Worm (Caenorhabditis elegans) whole organism, L4 larva: ENCODE measurements around the gene H12D21.6.

Source experiments
- F44E2.7 ChIP-seq: fragments of 200-800 bp; sonication (Bioruptor generic); IDR thresholded peaks from 2 replicates; pipeline ENCODE4 v2.1.2; 2022; ENCODE audit warnings: missing genetic modification characterization, missing compliant biosample characterization
- T20F7.1 ChIP-seq: fragments of 200-800 bp; sonication (Bioruptor generic); optimal IDR thresholded peaks from 2 replicates; lab custom pipeline; 2018; ENCODE audit warnings: mild to moderate bottlenecking, missing genetic modification characterization, missing compliant biosample characterization
- T26A8.4 ChIP-seq: fragments of 200-800 bp; sonication (Bioruptor generic); IDR thresholded peaks from 2 replicates; pipeline ENCODE4 v1.3.6; 2022; ENCODE audit warnings: missing genetic modification characterization, missing compliant biosample characterization
- Y105C5A.15 ChIP-seq: fragments of 200-800 bp; sonication (Bioruptor generic); IDR thresholded peaks from 2 replicates; pipeline ENCODE4 v1.3.6; 2022; ENCODE audit warnings: missing genetic modification characterization, missing compliant biosample characterization
- Y5F2A.4 ChIP-seq: fragments of 200-800 bp; sonication (Bioruptor generic); optimal IDR thresholded peaks from 2 replicates; lab custom pipeline; 2018; ENCODE audit warnings: mild to moderate bottlenecking, missing genetic modification characterization, missing compliant biosample characterization
- ZK546.5 ChIP-seq, 2 experiments: sonication (generic microtip); optimal IDR thresholded peaks; 2 replicates each; lab custom pipeline; 2017; ENCODE audit warnings: missing biosample characterization in 2 of 2, missing genetic modification characterization in 2 of 2
- aha-1 ChIP-seq: fragments of 150-350 bp; peaks from one replicate; lab custom pipeline; 2014; ENCODE audit warnings: missing biosample characterization, missing genetic modification characterization
- ama-1 ChIP-seq: fragments of 150-350 bp; optimal IDR thresholded peaks from 2 replicates; lab custom pipeline; 2014; ENCODE audit warnings: inconsistent platforms, mixed read lengths
- attf-4 ChIP-seq: sonication (generic microtip); optimal IDR thresholded peaks from 3 replicates; lab custom pipeline; 2017; ENCODE audit warnings: missing biosample characterization, missing genetic modification characterization
- ceh-28 ChIP-seq: fragments of 150-350 bp; optimal IDR thresholded peaks from 2 replicates; lab custom pipeline; 2014; ENCODE audit warnings: missing biosample characterization, missing genetic modification reagents, missing genetic modification characterization
- ces-1 ChIP-seq: fragments of 150-350 bp; sonication (generic microtip); optimal IDR thresholded peaks from 4 replicates; lab custom pipeline; 2014; ENCODE audit warnings: missing biosample characterization, missing genetic modification reagents, missing genetic modification characterization
- cey-2 ChIP-seq: sonication (generic microtip); optimal IDR thresholded peaks from 3 replicates; lab custom pipeline; 2017; ENCODE audit warnings: missing genetic modification characterization, mild to moderate bottlenecking, missing compliant biosample characterization, antibody characterized with exemption, borderline replicate concordance; ENCODE audit not compliant: insufficient read depth
- ctbp-1 ChIP-seq: fragments of 200-800 bp; sonication (Bioruptor generic); IDR thresholded peaks from 2 replicates; pipeline ENCODE4 v1.3.6; 2022; ENCODE audit warnings: missing genetic modification reagents, missing genetic modification characterization, missing compliant biosample characterization
- daf-12 ChIP-seq: fragments of 150-350 bp; optimal IDR thresholded peaks from 2 replicates; lab custom pipeline; 2014; ENCODE audit warnings: missing biosample characterization, missing genetic modification reagents, missing genetic modification characterization
- daf-8 ChIP-seq: fragments of 200-800 bp; sonication (Bioruptor generic); IDR thresholded peaks from 2 replicates; pipeline ENCODE4 v1.3.6; 2022; ENCODE audit warnings: missing genetic modification characterization, missing compliant biosample characterization
- dmd-6 ChIP-seq: fragments of 200-800 bp; sonication (Bioruptor generic); IDR thresholded peaks from 2 replicates; pipeline ENCODE4 v1.3.6; 2022; ENCODE audit warnings: missing genetic modification reagents, missing genetic modification characterization, missing compliant biosample characterization
- dmd-8 ChIP-seq: fragments of 200-800 bp; sonication (Bioruptor generic); IDR thresholded peaks from 2 replicates; pipeline ENCODE4 v1.3.6; 2022; ENCODE audit warnings: missing genetic modification characterization, missing compliant biosample characterization
- dmd-9 ChIP-seq: fragments of 200-800 bp; sonication (Bioruptor generic); IDR thresholded peaks from 2 replicates; pipeline ENCODE4 v1.3.6; 2022; ENCODE audit warnings: missing genetic modification reagents, missing genetic modification characterization, missing compliant biosample characterization
- duxl-1 ChIP-seq: sonication (generic microtip); optimal IDR thresholded peaks from 2 replicates; lab custom pipeline; 2016; ENCODE audit warnings: mild to moderate bottlenecking, missing genetic modification characterization, moderate library complexity, missing compliant biosample characterization; ENCODE audit not compliant: poor library complexity
- dve-1 ChIP-seq: sonication (generic microtip); optimal IDR thresholded peaks from 2 replicates; lab custom pipeline; 2017; ENCODE audit warnings: antibody characterized with exemption, mild to moderate bottlenecking, missing genetic modification characterization, missing compliant biosample characterization; ENCODE audit not compliant: insufficient read depth
- egl-43 ChIP-seq: fragments of 200-800 bp; sonication (Bioruptor generic); IDR thresholded peaks from 2 replicates; pipeline ENCODE4 v1.3.6; 2022; ENCODE audit warnings: missing genetic modification reagents, missing genetic modification characterization, missing compliant biosample characterization
- fkh-10 ChIP-seq: fragments of 150-350 bp; optimal IDR thresholded peaks from 2 replicates; lab custom pipeline; 2014; ENCODE audit warnings: missing biosample characterization, missing genetic modification reagents, missing genetic modification characterization
- hif-1 ChIP-seq, 2 experiments: sonication (generic microtip); optimal IDR thresholded peaks; 2 replicates each; lab custom pipeline; 2016 to 2017; ENCODE audit warnings: missing compliant biosample characterization in 2 of 2, missing genetic modification characterization in 2 of 2, missing genetic modification reagents in 2 of 2, missing genotype in 2 of 2, mild to moderate bottlenecking in 1 of 2
- hlh-11 ChIP-seq: fragments of 200-800 bp; sonication (Bioruptor generic); optimal IDR thresholded peaks from 2 replicates; lab custom pipeline; 2018; ENCODE audit warnings: mild to moderate bottlenecking, missing genetic modification characterization, missing compliant biosample characterization
- hlh-30 ChIP-seq: sonication (generic microtip); optimal IDR thresholded peaks from 2 replicates; lab custom pipeline; 2017; ENCODE audit warnings: antibody characterized with exemption, mild to moderate bottlenecking, missing genetic modification characterization, missing compliant biosample characterization; ENCODE audit not compliant: insufficient read depth
- jun-1 ChIP-seq: fragments of 150-350 bp; optimal IDR thresholded peaks from 2 replicates; lab custom pipeline; 2014; ENCODE audit warnings: missing biosample characterization, missing genetic modification reagents, missing genetic modification characterization
- lin-15B ChIP-seq: fragments of 150-350 bp; sonication (generic microtip); optimal IDR thresholded peaks from 3 replicates; lab custom pipeline; 2014; ENCODE audit warnings: missing biosample characterization, missing genetic modification characterization
- lin-29 ChIP-seq: fragments of 200-800 bp; sonication (Bioruptor generic); IDR thresholded peaks from 2 replicates; pipeline ENCODE4 v1.3.6; 2022; ENCODE audit warnings: missing genetic modification reagents, missing genetic modification characterization, missing compliant biosample characterization
- lin-39 ChIP-seq: fragments of 150-350 bp; optimal IDR thresholded peaks from 2 replicates; lab custom pipeline; 2014; ENCODE audit warnings: missing biosample characterization, missing genetic modification reagents, missing genetic modification characterization
- lir-3 ChIP-seq: sonication (generic microtip); optimal IDR thresholded peaks from 2 replicates; lab custom pipeline; 2016; ENCODE audit warnings: mild to moderate bottlenecking, missing genetic modification characterization, missing compliant biosample characterization
- lsy-2 ChIP-seq, 2 experiments: fragments of 150-350 bp in 1 of 2; sonication (generic microtip) in 1 of 2; optimal IDR thresholded peaks; 2 replicates each; lab custom pipeline; 2014 to 2017; ENCODE audit warnings: missing biosample characterization in 2 of 2, missing genetic modification characterization in 2 of 2
- madf-5 ChIP-seq, 2 experiments: fragments of 200-800 bp; sonication (Bioruptor generic); IDR thresholded peaks; 2 replicates each; pipeline ENCODE4 v1.3.6; 2022; ENCODE audit warnings: missing compliant biosample characterization in 2 of 2, missing genetic modification characterization in 2 of 2
- mdl-1 ChIP-seq, 2 experiments: fragments of 150-350 bp in 1 of 2; sonication (generic microtip) in 1 of 2; optimal IDR thresholded peaks; 2 replicates each; lab custom pipeline; 2014 to 2017; ENCODE audit warnings: missing biosample characterization in 2 of 2, missing genetic modification characterization in 2 of 2
- mdt-29 ChIP-seq: fragments of 200-800 bp; sonication (Bioruptor generic); IDR thresholded peaks from 2 replicates; pipeline ENCODE4 v1.3.6; 2022; ENCODE audit warnings: missing genetic modification reagents, missing genetic modification characterization, missing compliant biosample characterization
- nhr-10 ChIP-seq: fragments of 150-350 bp; optimal IDR thresholded peaks from 2 replicates; lab custom pipeline; 2014; ENCODE audit warnings: missing biosample characterization, missing genetic modification characterization
- nhr-42 ChIP-seq: fragments of 200-800 bp; sonication (Bioruptor generic); IDR thresholded peaks from 2 replicates; pipeline ENCODE4 v1.3.6; 2022; ENCODE audit warnings: missing genetic modification characterization, missing compliant biosample characterization
- nhr-76 ChIP-seq: fragments of 150-350 bp; optimal IDR thresholded peaks from 2 replicates; lab custom pipeline; 2014; ENCODE audit warnings: missing biosample characterization, missing genetic modification characterization
- php-3 ChIP-seq: fragments of 200-800 bp; sonication (Bioruptor generic); IDR thresholded peaks from 2 replicates; pipeline ENCODE4 v1.3.6; 2022; ENCODE audit warnings: missing genetic modification reagents, missing genetic modification characterization, missing compliant biosample characterization
- pqm-1 ChIP-seq: sonication (generic microtip); optimal IDR thresholded peaks from 2 replicates; lab custom pipeline; 2017; ENCODE audit warnings: missing biosample characterization, missing genetic modification characterization
- skn-1 ChIP-seq: fragments of 150-350 bp; optimal IDR thresholded peaks from 2 replicates; lab custom pipeline; 2014; ENCODE audit warnings: missing biosample characterization, missing genetic modification characterization
- snpc-1.2 ChIP-seq: fragments of 200-800 bp; sonication (Bioruptor generic); IDR thresholded peaks from 2 replicates; pipeline ENCODE4 v1.3.6; 2022; ENCODE audit warnings: missing genetic modification reagents, missing genetic modification characterization, missing compliant biosample characterization
- unc-62 ChIP-seq, 3 experiments: fragments of 150-350 bp in 1 of 3; sonication (generic microtip); optimal IDR thresholded peaks in 2 of 3; peaks in 1 of 3; 1 replicate in 1 of 3; 2 replicates in 2 of 3; lab custom pipeline; 2014 to 2017; ENCODE audit warnings: missing biosample characterization in 3 of 3, missing genetic modification characterization in 3 of 3, missing genetic modification reagents in 3 of 3, missing genotype in 1 of 3
- zfp-2 ChIP-seq: sonication (generic microtip); optimal IDR thresholded peaks from 2 replicates; lab custom pipeline; 2016; ENCODE audit warnings: mild to moderate bottlenecking, missing genetic modification characterization, missing compliant biosample characterization
- zfp-3 ChIP-seq: fragments of 200-800 bp; sonication (Bioruptor generic); conservative IDR thresholded peaks from 2 replicates; pipeline ENCODE4 v1.3.6; 2022; ENCODE audit warnings: missing genetic modification reagents, missing genetic modification characterization, missing compliant biosample characterization
- zip-2 ChIP-seq: fragments of 150-350 bp; optimal IDR thresholded peaks from 2 replicates; lab custom pipeline; 2014; ENCODE audit warnings: missing biosample characterization, missing genetic modification characterization
- ztf-11 ChIP-seq: fragments of 150-350 bp; optimal IDR thresholded peaks from 2 replicates; lab custom pipeline; 2014; ENCODE audit warnings: missing biosample characterization, missing genetic modification characterization
- ztf-7 ChIP-seq: fragments of 150-350 bp; optimal IDR thresholded peaks from 2 replicates; lab custom pipeline; 2014; ENCODE audit warnings: missing biosample characterization, missing genetic modification characterization

H12D21.6 gene

DNA sequence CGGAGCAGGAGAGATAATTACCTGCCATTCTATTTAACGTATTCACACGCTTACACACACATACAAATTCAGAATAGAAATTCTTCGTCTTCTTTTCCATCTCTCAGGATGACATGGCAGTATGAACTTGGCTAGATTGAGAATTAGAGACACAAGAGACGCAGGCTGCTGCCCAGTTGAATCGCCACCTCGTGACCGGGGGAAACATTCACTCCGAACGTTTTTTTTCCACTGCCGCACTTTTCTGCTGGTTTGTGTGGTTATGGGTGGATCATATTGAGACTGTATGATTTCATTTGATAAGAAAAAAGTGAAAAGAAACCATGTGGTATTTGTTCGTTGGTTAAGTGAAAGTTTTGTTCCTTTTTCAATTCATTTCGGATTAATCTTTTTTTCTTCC lies 48.0 kb downstream of the H12D21.6 start (continued):
- TF ChIP-seq mdt-29, result no peak
- TF ChIP-seq attf-4 (tag; lab: Kevin White, UChicago), result no peak
- no peak for TF ChIP-seq nhr-76
- peak; percentile 41 for TF ChIP-seq T20F7.1 (GFP tag; lab: Kevin White, UChicago)
- no peak for TF ChIP-seq snpc-1.2
- peak in 1 of 2 experiments; percentile 61 for TF ChIP-seq hif-1 (tag; optimal IDR thresholded peaks at IDR 0.05; lab: Kevin White, UChicago)
- TF ChIP-seq T26A8.4 (GFP tag; lab: Robert Waterston, UW), result peak; percentile 33; the same call in 1 of the 2 replicates
- TF ChIP-seq pqm-1 (tag; lab: Kevin White, UChicago), result peak; percentile 34
- no peak for TF ChIP-seq fkh-10 (GFP tag; lab: Kevin White, UChicago)
- TF ChIP-seq dve-1 (tag; lab: Kevin White, UChicago), result peak; percentile 91

DNA sequence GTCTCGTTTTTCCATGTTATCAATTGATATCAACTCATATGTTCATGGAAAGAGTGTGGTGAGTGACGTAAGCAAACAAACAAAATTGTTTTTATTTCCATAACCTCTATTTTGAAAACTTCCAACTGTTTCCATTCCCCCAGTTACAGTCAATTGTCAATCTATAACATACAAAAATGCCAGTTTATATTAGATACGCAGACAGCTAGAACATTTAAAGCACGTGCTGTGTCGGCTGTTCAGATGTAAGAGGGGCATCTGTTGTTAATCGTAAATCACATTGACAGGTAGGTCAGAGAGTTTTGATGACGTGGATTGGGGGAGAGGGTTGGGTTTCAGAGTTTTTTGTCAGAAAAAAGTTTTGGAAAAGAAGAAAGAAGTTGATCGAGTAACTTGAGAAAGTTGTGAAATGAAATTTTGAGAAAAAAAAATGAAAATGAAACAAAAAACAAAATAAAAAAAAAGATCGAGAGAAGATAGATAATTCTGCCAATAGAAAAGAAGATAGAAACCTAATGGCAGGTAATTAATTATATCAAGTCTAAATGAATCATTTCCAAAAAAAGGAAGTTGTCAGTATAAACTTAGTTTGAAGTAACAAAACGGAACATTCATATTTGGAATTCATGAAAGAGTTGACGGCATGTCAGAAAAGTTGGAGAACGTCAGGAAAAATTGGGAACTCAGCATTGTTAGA lies 49.0 kb downstream of the H12D21.6 start:
- no peak for TF ChIP-seq nhr-42 (GFP tag; lab: Robert Waterston, UW)
- TF ChIP-seq ztf-7 (tag; lab: Kevin White, UChicago), result no peak
- TF ChIP-seq pqm-1 (tag; lab: Kevin White, UChicago), result no peak
- no peak for TF ChIP-seq nhr-10 (tag; lab: Kevin White, UChicago)
- peak; percentile 75 for TF ChIP-seq aha-1 (tag; lab: Kevin White, UChicago)
- TF ChIP-seq hlh-11 (tag; lab: Kevin White, UChicago), result peak; percentile 96
- TF ChIP-seq dmd-6 (GFP tag; lab: Robert Waterston, UW), result peak; percentile 84
- peak; percentile 95 for TF ChIP-seq dve-1 (tag; lab: Kevin White, UChicago)
- no peak for TF ChIP-seq ama-1 (lab: Kevin White, UChicago)
- peak in 1 of 2 experiments; percentile 99 for TF ChIP-seq unc-62 (GFP tag; optimal IDR thresholded peaks at IDR 0.05 in 1 of 2; lab: Kevin White, UChicago)
- peak; percentile 4 for TF ChIP-seq unc-62 (tag; optimal IDR thresholded peaks at IDR 0.05; lab: Kevin White, UChicago)
- TF ChIP-seq lin-15B, result no peak
- peak; percentile 67 to 96 for TF ChIP-seq mdl-1 (tag; optimal IDR thresholded peaks at IDR 0.05; lab: Kevin White, UChicago)
- no peak for TF ChIP-seq daf-12 (tag; lab: Kevin White, UChicago)
- TF ChIP-seq lin-39, result no peak
- no peak for TF ChIP-seq daf-8 (GFP tag; lab: Robert Waterston, UW)
- no peak for TF ChIP-seq duxl-1 (tag; lab: Kevin White, UChicago)
- peak; percentile 90 for TF ChIP-seq php-3 (GFP tag; lab: Robert Waterston, UW)
- no peak for TF ChIP-seq attf-4 (tag; lab: Kevin White, UChicago)
- TF ChIP-seq ceh-28 (tag; lab: Kevin White, UChicago), result no peak
- TF ChIP-seq egl-43 (GFP tag; lab: Robert Waterston, UW), result no peak
- no peak for TF ChIP-seq ztf-11 (tag; lab: Kevin White, UChicago)
- no peak for TF ChIP-seq skn-1 (tag; lab: Kevin White, UChicago)
- TF ChIP-seq zip-2 (tag; lab: Kevin White, UChicago), result no peak
- peak; percentile 53 for TF ChIP-seq T26A8.4 (GFP tag; lab: Robert Waterston, UW)
- peak; percentile 87 for TF ChIP-seq mdt-29
- peak in 1 of 2 experiments; percentile 67 for TF ChIP-seq lsy-2 (tag; optimal IDR thresholded peaks at IDR 0.05; lab: Kevin White, UChicago)
- peak; percentile 85 for TF ChIP-seq cey-2 (tag; lab: Kevin White, UChicago)
- no peak for TF ChIP-seq dmd-9 (GFP tag; lab: Robert Waterston, UW)
- TF ChIP-seq ces-1 (GFP tag; lab: Kevin White, UChicago), result no peak
- no peak for TF ChIP-seq lin-29 (GFP tag; lab: Robert Waterston, UW)
- no peak for TF ChIP-seq zfp-2 (tag; lab: Kevin White, UChicago)
- TF ChIP-seq F44E2.7 (GFP tag; lab: Robert Waterston, UW), result no peak
- no peak for TF ChIP-seq dmd-8 (GFP tag; lab: Robert Waterston, UW)
- peak; percentile 35; the same call in 1 of the 2 replicates for TF ChIP-seq ctbp-1 (GFP tag; lab: Robert Waterston, UW)
- TF ChIP-seq ZK546.5 (tag; optimal IDR thresholded peaks at IDR 0.05; lab: Kevin White, UChicago), result no peak
- no peak for TF ChIP-seq Y5F2A.4 (GFP tag; lab: Kevin White, UChicago)
- TF ChIP-seq hlh-30 (tag; lab: Kevin White, UChicago), result peak; percentile 98
- TF ChIP-seq zfp-3 (GFP tag; lab: Robert Waterston, UW), result no peak
- TF ChIP-seq lir-3 (tag; lab: Kevin White, UChicago), result no peak
- no peak for TF ChIP-seq madf-5 (GFP tag; IDR thresholded peaks at IDR 0.05; lab: Robert Waterston, UW)
- no peak for TF ChIP-seq Y105C5A.15 (GFP tag; lab: Robert Waterston, UW)
- TF ChIP-seq jun-1 (tag; lab: Kevin White, UChicago), result no peak
